Worm (Caenorhabditis elegans) whole organism, L1 larva: Measurements from ENCODE around the gene kars-1.

Experiments used
- aly-2 ChIP-seq: fragments of 150-350 bp; optimal IDR thresholded peaks from 2 replicates; lab custom pipeline; 2014; ENCODE audit warnings: missing biosample characterization, missing genetic modification characterization
- ceh-88 ChIP-seq: fragments of 200-800 bp; sonication (Bioruptor generic); IDR thresholded peaks from 2 replicates; pipeline ENCODE4 v1.3.6; 2022; ENCODE audit warnings: missing genetic modification characterization, missing compliant biosample characterization
- elt-3 ChIP-seq, 6 experiments: fragments of 150-350 bp in 1 of 6; sonication (generic microtip); optimal IDR thresholded peaks; 2 replicates each; lab custom pipeline; 2017 to 2018; ENCODE audit warnings: missing biosample characterization in 6 of 6, missing genetic modification characterization in 6 of 6, inconsistent platforms in 1 of 6
- lir-3 ChIP-seq: sonication (generic microtip); optimal IDR thresholded peaks from 2 replicates; lab custom pipeline; 2016; ENCODE audit warnings: mild to moderate bottlenecking, missing genetic modification characterization, moderate library complexity, missing compliant biosample characterization; ENCODE audit not compliant: poor library complexity
- nhr-12 ChIP-seq: sonication (generic microtip); optimal IDR thresholded peaks from 2 replicates; lab custom pipeline; 2017; ENCODE audit warnings: missing biosample characterization, missing genetic modification characterization
- nhr-47 ChIP-seq: sonication (generic microtip); optimal IDR thresholded peaks from 2 replicates; lab custom pipeline; 2016; ENCODE audit warnings: mild to moderate bottlenecking, missing genetic modification characterization, moderate library complexity, missing compliant biosample characterization
- nhr-90 ChIP-seq: sonication (generic microtip); optimal IDR thresholded peaks from 2 replicates; lab custom pipeline; 2016; ENCODE audit warnings: mild to moderate bottlenecking, missing genetic modification characterization, missing compliant biosample characterization; ENCODE audit not compliant: poor library complexity
- xbp-1 ChIP-seq: sonication (generic microtip); optimal IDR thresholded peaks from 2 replicates; lab custom pipeline; 2016; ENCODE audit warnings: missing genetic modification characterization, missing compliant biosample characterization

DNA sequence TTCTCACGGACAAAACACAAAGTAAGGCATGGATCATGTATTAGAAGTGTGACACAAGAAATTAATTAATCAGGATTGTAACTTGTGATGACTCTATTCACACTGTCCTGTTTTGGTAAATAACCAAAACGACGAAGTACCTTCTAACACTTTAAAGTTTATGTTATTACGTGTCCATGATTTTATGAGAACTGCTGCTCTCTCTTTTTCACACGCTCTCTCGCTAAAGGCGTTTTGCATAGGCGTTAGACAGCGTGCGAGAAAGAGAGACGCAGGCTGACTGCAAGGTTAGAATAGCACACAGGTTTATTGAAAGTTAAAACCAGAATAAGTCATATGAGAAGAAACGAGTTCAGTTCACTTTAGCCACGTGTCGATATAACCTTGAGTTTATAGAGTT is 17.9 kb upstream of the kars-1 start:
- peak; percentile 41 for TF ChIP-seq lir-3
- no peak for TF ChIP-seq aly-2 (tag; lab: Kevin White, UChicago)
- TF ChIP-seq ceh-88 (GFP tag; lab: Robert Waterston, UW), result peak; percentile 25; the same call in 1 of the 2 replicates
- TF ChIP-seq nhr-90 (tag; lab: Kevin White, UChicago), result peak; percentile 59
- TF ChIP-seq xbp-1 (tag; lab: Kevin White, UChicago), result peak; percentile 58
- no peak for TF ChIP-seq nhr-12 (tag; lab: Kevin White, UChicago)
- TF ChIP-seq elt-3 (tag; optimal IDR thresholded peaks at IDR 0.05; lab: Kevin White, UChicago), result peak in 1 of 6 experiments; percentile 44
- TF ChIP-seq nhr-47 (tag; lab: Kevin White, UChicago), result peak; percentile 39
